Fruit fly (Drosophila melanogaster) whole organism, embryonic: ENCODE data around the gene CG42305.

Source experiments
- Atf-2 ChIP-seq: fragments of 200-800 bp; sonication (Bioruptor generic); optimal IDR thresholded peaks from 2 replicates; lab custom pipeline; 2016; ENCODE audit warnings: missing biosample characterization, missing genetic modification characterization
- B-H1 ChIP-seq: fragments of 200-800 bp; sonication (Bioruptor generic); IDR thresholded peaks from 3 replicates; pipeline ENCODE4 v1.3.6; 2022; ENCODE audit warnings: missing biosample characterization, missing genetic modification characterization
- Bgb ChIP-seq: fragments of 200-800 bp; sonication (Bioruptor generic); IDR thresholded peaks from 2 replicates; pipeline ENCODE4 v1.3.6; 2022; ENCODE audit warnings: missing biosample characterization, missing genetic modification characterization; ENCODE audit not compliant: partially characterized antibody
- CG10274 ChIP-seq: fragments of 200-800 bp; sonication (Bioruptor generic); optimal IDR thresholded peaks from 3 replicates; lab custom pipeline; 2017; ENCODE audit warnings: missing biosample characterization, mild to moderate bottlenecking, missing genetic modification characterization
- CG10543 ChIP-seq: fragments of 200-800 bp; sonication (Bioruptor generic); optimal IDR thresholded peaks from 3 replicates; lab custom pipeline; 2017; ENCODE audit warnings: missing biosample characterization, mild to moderate bottlenecking, missing genetic modification characterization, moderate library complexity
- CG11696 ChIP-seq: fragments of 200-800 bp; sonication (Bioruptor generic); IDR thresholded peaks from 2 replicates; pipeline ENCODE4 v1.3.6; 2022; ENCODE audit warnings: missing biosample characterization, missing genetic modification characterization
- CG12769 ChIP-seq: fragments of 200-800 bp; sonication (Bioruptor generic); optimal IDR thresholded peaks from 2 replicates; lab custom pipeline; 2019; ENCODE audit warnings: missing biosample characterization, mild to moderate bottlenecking, missing genetic modification characterization, moderate library complexity
- CG13123 ChIP-seq: fragments of 200-800 bp; sonication (Bioruptor generic); optimal IDR thresholded peaks from 2 replicates; lab custom pipeline; 2016; ENCODE audit warnings: missing biosample characterization, missing genetic modification characterization
- CG13296 ChIP-seq: fragments of 200-800 bp; sonication (Bioruptor generic); optimal IDR thresholded peaks from 3 replicates; lab custom pipeline; 2018; ENCODE audit warnings: missing biosample characterization, mild to moderate bottlenecking, missing genetic modification characterization
- CG13424 ChIP-seq: fragments of 200-800 bp; sonication (Bioruptor generic); optimal IDR thresholded peaks from 2 replicates; lab custom pipeline; 2019; ENCODE audit warnings: missing biosample characterization, mild to moderate bottlenecking, missing genetic modification characterization, moderate library complexity
- CG13775 ChIP-seq: fragments of 200-800 bp; sonication (Bioruptor generic); optimal IDR thresholded peaks from 3 replicates; lab custom pipeline; 2017; ENCODE audit warnings: missing biosample characterization, mild to moderate bottlenecking, missing genetic modification characterization
- CG16779 ChIP-seq: fragments of 200-800 bp; sonication (Bioruptor generic); IDR thresholded peaks from 2 replicates; pipeline ENCODE4 v1.3.6; 2022; ENCODE audit warnings: missing biosample characterization, missing genetic modification characterization
- CG16815 ChIP-seq: fragments of 200-800 bp; sonication (Bioruptor generic); optimal IDR thresholded peaks from 3 replicates; lab custom pipeline; 2017; ENCODE audit warnings: missing biosample characterization, mild to moderate bottlenecking, missing genetic modification characterization
- CG18262 ChIP-seq: fragments of 200-800 bp; optimal IDR thresholded peaks from 3 replicates; lab custom pipeline; 2019; ENCODE audit warnings: missing biosample characterization, mild to moderate bottlenecking, missing genetic modification characterization, moderate library complexity
- CG18619 ChIP-seq: fragments of 200-800 bp; sonication (Bioruptor generic); optimal IDR thresholded peaks from 3 replicates; lab custom pipeline; 2017; ENCODE audit warnings: missing biosample characterization, mild to moderate bottlenecking, missing genetic modification characterization
- CG2875 ChIP-seq: fragments of 200-800 bp; sonication (Bioruptor generic); optimal IDR thresholded peaks from 2 replicates; lab custom pipeline; 2017; ENCODE audit warnings: missing biosample characterization, mild to moderate bottlenecking, missing genetic modification characterization, missing genetic modification reagents
- CG31388 ChIP-seq: fragments of 200-800 bp; sonication (Bioruptor generic); optimal IDR thresholded peaks from 2 replicates; lab custom pipeline; 2016; ENCODE audit warnings: missing biosample characterization, missing genetic modification characterization
- CG32532 ChIP-seq: fragments of 200-800 bp; sonication (Bioruptor generic); IDR thresholded peaks from 2 replicates; pipeline ENCODE4 v1.3.6; 2022; ENCODE audit warnings: missing biosample characterization, missing genetic modification characterization
- CG34224 ChIP-seq: fragments of 200-800 bp; sonication (Bioruptor generic); IDR thresholded peaks from 3 replicates; pipeline ENCODE4 v1.3.6; 2022; ENCODE audit warnings: missing biosample characterization, missing genetic modification characterization; ENCODE audit not compliant: partially characterized antibody
- CG3847 ChIP-seq: fragments of 200-800 bp; sonication (Bioruptor generic); IDR thresholded peaks from 2 replicates; pipeline ENCODE4 v1.3.6; 2022; ENCODE audit warnings: missing biosample characterization, missing genetic modification characterization
- CG6175 ChIP-seq: fragments of 200-800 bp; sonication (Bioruptor generic); IDR thresholded peaks from 3 replicates; pipeline ENCODE4 v1.3.6; 2022; ENCODE audit warnings: missing biosample characterization, missing genetic modification characterization
- CG7963 ChIP-seq: fragments of 200-800 bp; sonication (Bioruptor generic); IDR thresholded peaks from 3 replicates; pipeline ENCODE4 v1.3.6; 2022; ENCODE audit warnings: missing biosample characterization, missing genetic modification characterization; ENCODE audit not compliant: partially characterized antibody
- CG8765 ChIP-seq: fragments of 200-800 bp; sonication (Bioruptor generic); IDR thresholded peaks from 2 replicates; pipeline ENCODE4 v1.3.6; 2022; ENCODE audit warnings: missing biosample characterization, missing genetic modification characterization
- CG8944 ChIP-seq: fragments of 200-800 bp; sonication (Bioruptor generic); optimal IDR thresholded peaks from 3 replicates; lab custom pipeline; 2016; ENCODE audit warnings: missing biosample characterization, missing genetic modification characterization
- CG9437 ChIP-seq: fragments of 200-800 bp; sonication (Bioruptor generic); optimal IDR thresholded peaks from 2 replicates; lab custom pipeline; 2018; ENCODE audit warnings: missing biosample characterization, mild to moderate bottlenecking, missing genetic modification characterization
- Fer2 ChIP-seq: fragments of 200-800 bp; sonication (Bioruptor generic); optimal IDR thresholded peaks from 2 replicates; lab custom pipeline; 2018; ENCODE audit warnings: missing biosample characterization, mild to moderate bottlenecking, missing genetic modification characterization, moderate library complexity
- HLH54F ChIP-seq: fragments of 200-800 bp; sonication (Bioruptor generic); optimal IDR thresholded peaks from 3 replicates; lab custom pipeline; 2016; ENCODE audit warnings: missing biosample characterization, missing genetic modification characterization
- MTF-1 ChIP-seq: fragments of 200-800 bp; sonication (Bioruptor generic); optimal IDR thresholded peaks from 2 replicates; lab custom pipeline; 2018; ENCODE audit warnings: missing biosample characterization, mild to moderate bottlenecking, missing genetic modification characterization, borderline replicate concordance
- Ravus ChIP-seq: fragments of 200-800 bp; sonication (Bioruptor generic); IDR thresholded peaks from 2 replicates; pipeline ENCODE4 v1.3.6; 2022; ENCODE audit warnings: missing biosample characterization, missing genetic modification characterization
- Sin3A ChIP-seq: fragments of >200 bp; optimal IDR thresholded peaks from 2 replicates; lab custom pipeline; 2018
- Sry-δ ChIP-seq: fragments of 200-800 bp; sonication (Bioruptor generic); optimal IDR thresholded peaks from 2 replicates; lab custom pipeline; 2016; ENCODE audit warnings: missing biosample characterization, missing genetic modification characterization
- YL-1 ChIP-seq: fragments of 200-800 bp; sonication (Bioruptor generic); optimal IDR thresholded peaks from 3 replicates; lab custom pipeline; 2017; ENCODE audit warnings: missing biosample characterization, mild to moderate bottlenecking, missing genetic modification characterization
- abd-A ChIP-seq: fragments of 200-800 bp; sonication (Bioruptor generic); optimal IDR thresholded peaks from 3 replicates; lab custom pipeline; 2019; ENCODE audit warnings: missing biosample characterization, mild to moderate bottlenecking, missing genetic modification characterization, moderate library complexity
- ap ChIP-seq: fragments of 200-800 bp; sonication (Bioruptor generic); IDR thresholded peaks from 2 replicates; pipeline ENCODE4 v1.3.6; 2022; ENCODE audit warnings: missing biosample characterization, missing genetic modification characterization
- bcd ChIP-seq: fragments of 200-800 bp; sonication (Bioruptor generic); optimal IDR thresholded peaks from 2 replicates; lab custom pipeline; 2017; ENCODE audit warnings: missing biosample characterization, mild to moderate bottlenecking, missing genetic modification characterization
- cato ChIP-seq: fragments of 200-800 bp; sonication (Bioruptor generic); optimal IDR thresholded peaks from 2 replicates; lab custom pipeline; 2016; ENCODE audit warnings: missing biosample characterization, missing genetic modification characterization, borderline replicate concordance
- grau ChIP-seq: fragments of 200-800 bp; optimal IDR thresholded peaks from 3 replicates; lab custom pipeline; 2019; ENCODE audit warnings: missing biosample characterization, mild to moderate bottlenecking, missing genetic modification characterization, moderate library complexity
- gro ChIP-seq: fragments of 200-800 bp; sonication (Bioruptor generic); optimal IDR thresholded peaks from 2 replicates; lab custom pipeline; 2016; ENCODE audit warnings: missing biosample characterization, missing genetic modification characterization
- hbn ChIP-seq: fragments of 200-800 bp; sonication (Bioruptor generic); IDR thresholded peaks from 2 replicates; pipeline ENCODE4 v1.3.6; 2022; ENCODE audit warnings: missing biosample characterization, missing genetic modification characterization; ENCODE audit not compliant: partially characterized antibody
- kni ChIP-seq: fragments of 200-800 bp; sonication (Bioruptor generic); optimal IDR thresholded peaks from 3 replicates; lab custom pipeline; 2017; ENCODE audit warnings: mild to moderate bottlenecking, missing biosample characterization, missing genetic modification reagents, missing genetic modification characterization
- lmd ChIP-seq: fragments of 200-800 bp; sonication (Bioruptor generic); IDR thresholded peaks from 2 replicates; pipeline ENCODE4 v1.3.6; 2022; ENCODE audit warnings: missing biosample characterization, missing genetic modification characterization
- mirr ChIP-seq: fragments of 200-800 bp; sonication (Bioruptor generic); optimal IDR thresholded peaks from 3 replicates; lab custom pipeline; 2018; ENCODE audit warnings: missing biosample characterization, mild to moderate bottlenecking, missing genetic modification characterization
- nau ChIP-seq: fragments of 200-800 bp; sonication (Bioruptor generic); optimal IDR thresholded peaks from 3 replicates; lab custom pipeline; 2017; ENCODE audit warnings: missing biosample characterization, mild to moderate bottlenecking, missing genetic modification characterization, missing genetic modification reagents
- org-1 ChIP-seq: fragments of 200-800 bp; sonication (Bioruptor generic); optimal IDR thresholded peaks from 2 replicates; lab custom pipeline; 2017; ENCODE audit warnings: missing biosample characterization, missing genetic modification characterization
- pfk ChIP-seq: fragments of 200-800 bp; sonication (Bioruptor generic); optimal IDR thresholded peaks from 2 replicates; lab custom pipeline; 2018; ENCODE audit warnings: missing biosample characterization, mild to moderate bottlenecking, missing genetic modification characterization, moderate library complexity
- pita ChIP-seq: fragments of 200-800 bp; sonication (Bioruptor generic); optimal IDR thresholded peaks from 2 replicates; lab custom pipeline; 2017; ENCODE audit warnings: missing biosample characterization, mild to moderate bottlenecking, missing genetic modification characterization
- sob ChIP-seq: fragments of 200-800 bp; sonication (Bioruptor generic); IDR thresholded peaks from 2 replicates; pipeline ENCODE4 v1.3.6; 2022; ENCODE audit warnings: missing biosample characterization, missing genetic modification characterization
- stwl ChIP-seq: fragments of 200-800 bp; sonication (Bioruptor generic); optimal IDR thresholded peaks from 3 replicates; lab custom pipeline; 2018; ENCODE audit warnings: missing biosample characterization, mild to moderate bottlenecking, missing genetic modification characterization, moderate library complexity
- tap ChIP-seq: fragments of 200-800 bp; optimal IDR thresholded peaks from 3 replicates; lab custom pipeline; 2019; ENCODE audit warnings: missing biosample characterization, mild to moderate bottlenecking, missing genetic modification characterization, moderate library complexity
- vfl ChIP-seq: fragments of 200-800 bp; sonication (Bioruptor generic); optimal IDR thresholded peaks from 2 replicates; lab custom pipeline; 2016; ENCODE audit warnings: missing biosample characterization, missing genetic modification characterization
- wor ChIP-seq: fragments of 200-800 bp; sonication (Bioruptor generic); IDR thresholded peaks from 2 replicates; pipeline ENCODE4 v1.3.6; 2022; ENCODE audit warnings: missing biosample characterization, missing genetic modification characterization
- zen2 ChIP-seq: fragments of 200-800 bp; sonication (Bioruptor generic); IDR thresholded peaks from 3 replicates; pipeline ENCODE4 v1.3.6; 2022; ENCODE audit warnings: missing biosample characterization, missing genetic modification characterization; ENCODE audit not compliant: partially characterized antibody

Gene CG42305

dm6 chr2L:18822805-18823204 is 10.4 kb downstream of the CG42305 start (continued):
- TF ChIP-seq CG8944 (GFP tag; lab: Kevin White, UChicago) (peak; percentile 17), CG31388 (GFP tag; lab: Kevin White, UChicago) (no peak), grau (tag; lab: Kevin White, UChicago) (no peak), CG7963 (GFP tag; lab: Robert Waterston, UW) (no peak), CG6175 (no peak), hbn (GFP tag; lab: Robert Waterston, UW) (no peak), HLH54F (GFP tag; lab: Kevin White, UChicago) (no peak), Bgb (GFP tag; lab: Robert Waterston, UW) (no peak), pita (GFP tag; lab: Kevin White, UChicago) (no peak), zen2 (GFP tag; lab: Robert Waterston, UW) (no peak), CG18262 (tag; lab: Kevin White, UChicago) (peak; percentile 36), abd-A (no peak), lmd (GFP tag; lab: Robert Waterston, UW) (no peak), CG13123 (peak; percentile 19), CG13775 (no peak), CG10543 (GFP tag; lab: Kevin White, UChicago) (peak; percentile 27), cato (GFP tag; lab: Kevin White, UChicago) (no peak), CG3847 (GFP tag; lab: Robert Waterston, UW) (no peak), CG18619 (GFP tag; lab: Kevin White, UChicago) (peak; percentile 41), CG10274 (no peak), Ravus (GFP tag; lab: Robert Waterston, UW) (no peak), vfl (GFP tag; lab: Kevin White, UChicago) (no peak), CG13424 (tag; lab: Kevin White, UChicago) (peak; percentile 38), CG16779 (GFP tag; lab: Robert Waterston, UW) (no peak), CG2875 (GFP tag; lab: Kevin White, UChicago) (peak; percentile 73), bcd (GFP tag; lab: Kevin White, UChicago) (no peak), CG9437 (no peak), kni (GFP tag; lab: Kevin White, UChicago) (peak; percentile 87), CG11696 (GFP tag; lab: Robert Waterston, UW) (no peak), tap (tag; lab: Kevin White, UChicago) (no peak), Fer2 (tag; lab: Kevin White, UChicago) (peak; percentile 39), pfk (peak; percentile 54), sob (GFP tag; lab: Robert Waterston, UW) (peak; percentile 69), CG34224 (GFP tag; lab: Robert Waterston, UW) (no peak), YL-1 (GFP tag; lab: Kevin White, UChicago) (no peak), Sin3A (lab: Kevin White, UChicago) (no peak), stwl (tag; lab: Kevin White, UChicago) (no peak), CG32532 (GFP tag; lab: Robert Waterston, UW) (no peak), CG16815 (GFP tag; lab: Kevin White, UChicago) (no peak), nau (GFP tag; lab: Kevin White, UChicago) (peak; percentile 49), CG13296 (GFP tag; lab: Kevin White, UChicago) (peak; percentile 2), Atf-2 (GFP tag; lab: Kevin White, UChicago) (peak; percentile 27), CG12769 (tag; lab: Kevin White, UChicago) (no peak), MTF-1 (GFP tag; lab: Kevin White, UChicago) (peak; percentile 86), gro (no peak), B-H1 (no peak), ap (GFP tag; lab: Robert Waterston, UW) (no peak), wor (no peak), org-1 (GFP tag; lab: Kevin White, UChicago) (no peak), mirr (peak; percentile 76), Sry-δ (GFP tag; lab: Kevin White, UChicago) (no peak), CG8765 (no peak)
